Fruit fly (Drosophila melanogaster) whole organism, embryonic: ENCODE results near the gene CG32713.

Experiments
- Atf3 ChIP-seq: fragments of 200-800 bp; sonication (Bioruptor generic); optimal IDR thresholded peaks from 3 replicates; lab custom pipeline; 2016; ENCODE audit warnings: missing biosample characterization, missing genetic modification characterization
- B-H2 ChIP-seq: fragments of 200-800 bp; sonication (Bioruptor generic); optimal IDR thresholded peaks from 2 replicates; lab custom pipeline; 2018; ENCODE audit warnings: missing biosample characterization, mild to moderate bottlenecking, missing genetic modification characterization
- Blimp-1 ChIP-seq: fragments of 200-800 bp; sonication (Bioruptor generic); optimal IDR thresholded peaks from 3 replicates; lab custom pipeline; 2018; ENCODE audit warnings: missing biosample characterization, missing genetic modification characterization, mild to moderate bottlenecking, moderate library complexity, missing genetic modification reagents
- CG13624 ChIP-seq: fragments of 200-800 bp; sonication (Bioruptor generic); optimal IDR thresholded peaks from 2 replicates; lab custom pipeline; 2016; ENCODE audit warnings: missing biosample characterization, missing genetic modification characterization
- CG14441 ChIP-seq: fragments of 200-800 bp; sonication (Bioruptor generic); IDR thresholded peaks from 2 replicates; pipeline ENCODE4 v1.3.6; 2022; ENCODE audit warnings: missing biosample characterization, missing genetic modification characterization
- CG14965 ChIP-seq: fragments of 200-800 bp; sonication (Bioruptor generic); optimal IDR thresholded peaks from 2 replicates; lab custom pipeline; 2016; ENCODE audit warnings: missing biosample characterization, missing genetic modification characterization, borderline replicate concordance
- CG15011 ChIP-seq: fragments of 200-800 bp; sonication (Bioruptor generic); optimal IDR thresholded peaks from 3 replicates; lab custom pipeline; 2018; ENCODE audit warnings: missing biosample characterization, mild to moderate bottlenecking, missing genetic modification characterization
- CG1647 ChIP-seq: fragments of 200-800 bp; sonication (Bioruptor generic); optimal IDR thresholded peaks from 3 replicates; lab custom pipeline; 2016; ENCODE audit warnings: missing biosample characterization, missing genetic modification characterization
- CG17328 ChIP-seq: fragments of 200-800 bp; sonication (Bioruptor generic); IDR thresholded peaks from 2 replicates; pipeline ENCODE4 v1.3.6; 2022; ENCODE audit warnings: missing biosample characterization, missing genetic modification characterization
- CG17385 ChIP-seq: fragments of 200-800 bp; sonication (Bioruptor generic); optimal IDR thresholded peaks from 3 replicates; lab custom pipeline; 2018; ENCODE audit warnings: missing biosample characterization, mild to moderate bottlenecking, missing genetic modification characterization
- CG17829 ChIP-seq: fragments of 200-800 bp; optimal IDR thresholded peaks from 2 replicates; lab custom pipeline; 2019; ENCODE audit warnings: missing biosample characterization, mild to moderate bottlenecking, missing genetic modification characterization, moderate library complexity
- CG2120 ChIP-seq: fragments of 200-800 bp; sonication (Bioruptor generic); optimal IDR thresholded peaks from 3 replicates; lab custom pipeline; 2016; ENCODE audit warnings: missing biosample characterization, missing genetic modification characterization
- CG2875 ChIP-seq: fragments of 200-800 bp; sonication (Bioruptor generic); optimal IDR thresholded peaks from 2 replicates; lab custom pipeline; 2017; ENCODE audit warnings: missing biosample characterization, mild to moderate bottlenecking, missing genetic modification characterization, missing genetic modification reagents
- CG31388 ChIP-seq: fragments of 200-800 bp; sonication (Bioruptor generic); optimal IDR thresholded peaks from 2 replicates; lab custom pipeline; 2016; ENCODE audit warnings: missing biosample characterization, missing genetic modification characterization
- CG3407 ChIP-seq: fragments of 200-800 bp; sonication (Bioruptor generic); optimal IDR thresholded peaks from 2 replicates; lab custom pipeline; 2018; ENCODE audit warnings: missing biosample characterization, mild to moderate bottlenecking, missing genetic modification characterization
- CG3995 ChIP-seq: fragments of 200-800 bp; sonication (Bioruptor generic); optimal IDR thresholded peaks from 3 replicates; lab custom pipeline; 2016; ENCODE audit warnings: missing biosample characterization, missing genetic modification characterization
- CG4820 ChIP-seq: fragments of 200-800 bp; sonication (Bioruptor generic); optimal IDR thresholded peaks from 3 replicates; lab custom pipeline; 2016; ENCODE audit warnings: missing biosample characterization, missing genetic modification characterization
- CG6683 ChIP-seq: fragments of 200-800 bp; sonication (Bioruptor generic); optimal IDR thresholded peaks from 2 replicates; lab custom pipeline; 2017; ENCODE audit warnings: missing biosample characterization, mild to moderate bottlenecking, missing genetic modification characterization, missing genetic modification reagents
- CG6689 ChIP-seq: fragments of 200-800 bp; sonication (Bioruptor generic); IDR thresholded peaks from 2 replicates; pipeline ENCODE4 v1.3.6; 2022; ENCODE audit warnings: missing biosample characterization, missing genetic modification characterization
- CG6765 ChIP-seq: fragments of 200-800 bp; sonication (Bioruptor generic); optimal IDR thresholded peaks from 3 replicates; lab custom pipeline; 2017; ENCODE audit warnings: missing biosample characterization, mild to moderate bottlenecking, missing genetic modification characterization
- CG6813 ChIP-seq: fragments of 200-800 bp; sonication (Bioruptor generic); optimal IDR thresholded peaks from 2 replicates; lab custom pipeline; 2017; ENCODE audit warnings: missing biosample characterization, missing genetic modification characterization, mild to moderate bottlenecking, moderate library complexity, missing genetic modification reagents
- CG7963 ChIP-seq: fragments of 200-800 bp; sonication (Bioruptor generic); IDR thresholded peaks from 3 replicates; pipeline ENCODE4 v1.3.6; 2022; ENCODE audit warnings: missing biosample characterization, missing genetic modification characterization; ENCODE audit not compliant: partially characterized antibody
- CG8478 ChIP-seq: fragments of >200 bp; optimal IDR thresholded peaks from 2 replicates; lab custom pipeline; 2018
- CG9727 ChIP-seq: fragments of 200-800 bp; sonication (Bioruptor generic); optimal IDR thresholded peaks from 3 replicates; lab custom pipeline; 2017; ENCODE audit warnings: missing biosample characterization, mild to moderate bottlenecking, missing genetic modification characterization
- Dfd ChIP-seq, 2 experiments: fragments of >200 bp; optimal IDR thresholded peaks; 2 replicates each; lab custom pipeline; 2017; ENCODE audit warnings: missing biosample characterization in 2 of 2, missing genetic modification characterization in 2 of 2
- Elba2 ChIP-seq: fragments of 200-800 bp; sonication (Bioruptor generic); optimal IDR thresholded peaks from 3 replicates; lab custom pipeline; 2016; ENCODE audit warnings: missing biosample characterization, missing genetic modification characterization
- HLH3B ChIP-seq: fragments of 200-800 bp; sonication (Bioruptor generic); IDR thresholded peaks from 2 replicates; pipeline ENCODE4 v1.3.6; 2022; ENCODE audit warnings: missing biosample characterization, missing genetic modification characterization
- Max ChIP-seq: fragments of 200-800 bp; sonication (Bioruptor generic); optimal IDR thresholded peaks from 2 replicates; lab custom pipeline; 2016; ENCODE audit warnings: missing biosample characterization, mild to moderate bottlenecking, missing genetic modification characterization
- Meics ChIP-seq: fragments of 200-800 bp; sonication (Bioruptor generic); optimal IDR thresholded peaks from 2 replicates; lab custom pipeline; 2017; ENCODE audit warnings: missing biosample characterization, mild to moderate bottlenecking, missing genetic modification characterization
- Ptx1 ChIP-seq: fragments of 200-800 bp; sonication (Bioruptor generic); IDR thresholded peaks from 2 replicates; pipeline ENCODE4 v1.3.6; 2022; ENCODE audit warnings: missing biosample characterization, missing genetic modification characterization
- Rfx ChIP-seq: fragments of 200-800 bp; sonication (Bioruptor generic); IDR thresholded peaks from 2 replicates; pipeline ENCODE4 v1.3.6; 2022; ENCODE audit warnings: missing biosample characterization, missing genetic modification characterization
- Ssrp ChIP-seq: fragments of 200-800 bp; sonication (Bioruptor generic); optimal IDR thresholded peaks from 2 replicates; lab custom pipeline; 2018; ENCODE audit warnings: missing biosample characterization, mild to moderate bottlenecking, missing genetic modification characterization, moderate library complexity
- YL-1 ChIP-seq: fragments of 200-800 bp; sonication (Bioruptor generic); optimal IDR thresholded peaks from 3 replicates; lab custom pipeline; 2017; ENCODE audit warnings: missing biosample characterization, mild to moderate bottlenecking, missing genetic modification characterization
- az2 ChIP-seq: fragments of 200-800 bp; sonication (Bioruptor generic); optimal IDR thresholded peaks from 3 replicates; lab custom pipeline; 2016; ENCODE audit warnings: missing biosample characterization, missing genetic modification characterization
- corto ChIP-seq: fragments of 200-800 bp; sonication (Bioruptor generic); optimal IDR thresholded peaks from 2 replicates; lab custom pipeline; 2016; ENCODE audit warnings: missing biosample characterization, mild to moderate bottlenecking, missing genetic modification characterization, moderate library complexity
- cwo ChIP-seq: fragments of 200-800 bp; sonication (Bioruptor generic); optimal IDR thresholded peaks from 3 replicates; lab custom pipeline; 2017; ENCODE audit warnings: missing biosample characterization, missing genetic modification characterization, mild to moderate bottlenecking, moderate library complexity, missing genetic modification reagents
- ems ChIP-seq: fragments of 200-800 bp; sonication (Bioruptor generic); optimal IDR thresholded peaks from 3 replicates; lab custom pipeline; 2016; ENCODE audit warnings: missing biosample characterization, missing genetic modification characterization
- fd96Cb ChIP-seq: fragments of 200-800 bp; sonication (Bioruptor generic); optimal IDR thresholded peaks from 2 replicates; lab custom pipeline; 2018; ENCODE audit warnings: missing biosample characterization, mild to moderate bottlenecking, missing genetic modification characterization, moderate library complexity
- insv ChIP-seq, 2 experiments: fragments of 200-800 bp; sonication (Bioruptor generic); optimal IDR thresholded peaks; 3 replicates each; lab custom pipeline; 2016 to 2018; ENCODE audit warnings: missing biosample characterization in 2 of 2, missing genetic modification characterization in 2 of 2
- kah ChIP-seq: fragments of 200-800 bp; sonication (Bioruptor generic); optimal IDR thresholded peaks from 2 replicates; lab custom pipeline; 2018; ENCODE audit warnings: missing biosample characterization, mild to moderate bottlenecking, missing genetic modification characterization
- klu ChIP-seq: fragments of 200-800 bp; sonication (Bioruptor generic); IDR thresholded peaks from 2 replicates; pipeline ENCODE4 v1.3.6; 2022; ENCODE audit warnings: missing biosample characterization, missing genetic modification characterization
- lilli ChIP-seq: fragments of 200-800 bp; sonication (Bioruptor generic); optimal IDR thresholded peaks from 3 replicates; lab custom pipeline; 2016; ENCODE audit warnings: missing biosample characterization, missing genetic modification characterization
- lov ChIP-seq, 2 experiments: fragments of 200-800 bp in 1 of 2; fragments of >200 bp in 1 of 2; sonication (Bioruptor generic) in 1 of 2; IDR thresholded peaks in 1 of 2; optimal IDR thresholded peaks in 1 of 2; 2 replicates in 1 of 2; 3 replicates in 1 of 2; pipeline versions ENCODE4 v1.3.6 to Lab custom; 2017 to 2022; ENCODE audit warnings: missing biosample characterization in 1 of 2, missing genetic modification characterization in 1 of 2
- nmo ChIP-seq: fragments of 200-800 bp; sonication (Bioruptor generic); optimal IDR thresholded peaks from 2 replicates; lab custom pipeline; 2018; ENCODE audit warnings: missing biosample characterization, mild to moderate bottlenecking, missing genetic modification characterization, moderate library complexity
- odd ChIP-seq: fragments of 200-800 bp; sonication (Bioruptor generic); optimal IDR thresholded peaks from 2 replicates; lab custom pipeline; 2017; ENCODE audit warnings: missing biosample characterization, mild to moderate bottlenecking, missing genetic modification characterization
- org-1 ChIP-seq: fragments of 200-800 bp; sonication (Bioruptor generic); optimal IDR thresholded peaks from 2 replicates; lab custom pipeline; 2017; ENCODE audit warnings: missing biosample characterization, missing genetic modification characterization
- row ChIP-seq: fragments of 200-800 bp; sonication (Bioruptor generic); IDR thresholded peaks from 3 replicates; pipeline ENCODE4 v1.3.6; 2022; ENCODE audit warnings: missing biosample characterization, missing genetic modification characterization
- slou ChIP-seq: fragments of 200-800 bp; sonication (Bioruptor generic); optimal IDR thresholded peaks from 3 replicates; lab custom pipeline; 2016; ENCODE audit warnings: missing biosample characterization, missing genetic modification characterization
- ssp ChIP-seq: fragments of 200-800 bp; sonication (Bioruptor generic); IDR thresholded peaks from 2 replicates; pipeline ENCODE4 v1.3.6; 2022; ENCODE audit warnings: missing biosample characterization, missing genetic modification characterization
- wor ChIP-seq: fragments of 200-800 bp; sonication (Bioruptor generic); IDR thresholded peaks from 2 replicates; pipeline ENCODE4 v1.3.6; 2022; ENCODE audit warnings: missing biosample characterization, missing genetic modification characterization

Gene CG32713

DNA sequence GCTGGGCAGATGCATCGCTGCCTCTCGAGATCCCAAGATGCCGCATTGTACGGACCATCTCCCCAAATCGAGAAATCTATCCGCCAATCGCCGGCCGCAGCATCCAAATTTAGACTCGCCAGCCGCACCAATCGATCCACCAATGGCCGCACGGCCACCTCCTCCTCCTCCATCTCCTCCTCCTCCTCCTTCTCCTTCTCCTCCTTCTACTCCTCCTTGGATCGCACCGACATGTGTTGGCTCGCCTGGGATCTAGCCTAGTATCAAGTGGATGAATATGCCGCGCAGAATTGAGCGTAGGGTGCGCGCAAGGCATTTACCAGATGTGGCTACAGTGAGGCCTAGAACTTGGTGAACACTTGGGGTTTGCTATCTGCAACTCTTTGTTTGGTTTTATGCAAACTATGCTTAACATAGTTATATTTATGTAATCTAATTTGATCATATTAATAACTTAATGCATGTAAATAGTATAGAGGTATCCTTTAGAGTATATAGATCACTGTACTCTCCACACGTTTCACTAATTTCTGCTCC lies 2.3 kb downstream of the CG32713 start, which contains the start of gene org-1 (continued):
- TF ChIP-seq slou (GFP tag; lab: Kevin White, UChicago), result peak; percentile 79
- peak; percentile 21 for TF ChIP-seq Elba2 (GFP tag; lab: Kevin White, UChicago)
- peak; percentile 95 for TF ChIP-seq wor
- peak; percentile 98 for TF ChIP-seq CG14441 (GFP tag; lab: Robert Waterston, UW)
- TF ChIP-seq Meics, result peak; percentile 88
- TF ChIP-seq Rfx (GFP tag; lab: Robert Waterston, UW), result peak; percentile 97
- peak; percentile 80 for TF ChIP-seq Max
- peak; percentile 92 for TF ChIP-seq CG2875 (GFP tag; lab: Kevin White, UChicago)
- peak; percentile 94 for TF ChIP-seq klu (GFP tag; lab: Robert Waterston, UW)
- peak; percentile 97 for TF ChIP-seq CG17829 (tag; lab: Kevin White, UChicago)
- peak; percentile 93 for TF ChIP-seq CG3407 (GFP tag; lab: Kevin White, UChicago)
- peak; percentile 84 for TF ChIP-seq B-H2 (GFP tag; lab: Kevin White, UChicago)
- peak; percentile 94 for TF ChIP-seq Blimp-1 (GFP tag; lab: Kevin White, UChicago)
- TF ChIP-seq CG6683, result peak; percentile 73
- TF ChIP-seq CG17385 (GFP tag; lab: Kevin White, UChicago), result peak; percentile 90
- TF ChIP-seq lilli (GFP tag; lab: Kevin White, UChicago), result peak; percentile 88
- TF ChIP-seq CG6813 (GFP tag; lab: Kevin White, UChicago), result peak; percentile 91
- peak; percentile 86 for TF ChIP-seq Atf3 (GFP tag; lab: Kevin White, UChicago)
- peak; percentile 34 for TF ChIP-seq CG3995
- peak; percentile 82 for TF ChIP-seq cwo (GFP tag; lab: Kevin White, UChicago)
- TF ChIP-seq YL-1, result peak; percentile 77
- TF ChIP-seq corto (GFP tag; lab: Kevin White, UChicago), result no peak
- peak; percentile 71 for TF ChIP-seq CG1647 (GFP tag; lab: Kevin White, UChicago)
- TF ChIP-seq nmo (GFP tag; lab: Kevin White, UChicago), result peak; percentile 97
- TF ChIP-seq kah (GFP tag; lab: Kevin White, UChicago), result peak; percentile 84
- peak; percentile 96 for TF ChIP-seq CG4820 (GFP tag; lab: Kevin White, UChicago)
- TF ChIP-seq ems (GFP tag; lab: Kevin White, UChicago), result peak; percentile 79
- TF ChIP-seq ssp (GFP tag; lab: Robert Waterston, UW), result peak; percentile 93
- no peak for TF ChIP-seq Dfd (GFP tag; optimal IDR thresholded peaks at IDR 0.05; lab: Kevin White, UChicago)
- TF ChIP-seq CG13624, result peak; percentile 73
- no peak for TF ChIP-seq lov (optimal IDR thresholded peaks at IDR 0.05; lab: Kevin White, UChicago)
- TF ChIP-seq lov (GFP tag; IDR thresholded peaks at IDR 0.05; lab: Robert Waterston, UW), result peak; percentile 99
- TF ChIP-seq CG31388 (GFP tag; lab: Kevin White, UChicago), result peak; percentile 91
- TF ChIP-seq row (GFP tag; lab: Robert Waterston, UW), result peak; percentile 99
- TF ChIP-seq CG17328, result peak; percentile 98
- TF ChIP-seq insv (GFP tag; optimal IDR thresholded peaks at IDR 0.05; lab: Kevin White, UChicago), result peak in 1 of 2 experiments; percentile 50
- peak; percentile 97 for TF ChIP-seq fd96Cb (tag; lab: Kevin White, UChicago)
- peak; percentile 96 for TF ChIP-seq Ssrp (tag; lab: Kevin White, UChicago)
- no peak for TF ChIP-seq CG7963 (GFP tag; lab: Robert Waterston, UW)
- TF ChIP-seq CG6689 (GFP tag; lab: Robert Waterston, UW), result peak; percentile 98
- peak; percentile 73 for TF ChIP-seq CG6765 (GFP tag; lab: Kevin White, UChicago)
- peak; percentile 86 for TF ChIP-seq CG15011
- TF ChIP-seq CG14965 (GFP tag; lab: Kevin White, UChicago), result no peak
- TF ChIP-seq CG9727 (GFP tag; lab: Kevin White, UChicago), result peak; percentile 97
- no peak for TF ChIP-seq CG8478
- peak; percentile 98 for TF ChIP-seq HLH3B (GFP tag; lab: Robert Waterston, UW)
- TF ChIP-seq odd, result peak; percentile 80
- TF ChIP-seq Ptx1 (GFP tag; lab: Robert Waterston, UW), result peak; percentile 99
- TF ChIP-seq az2 (GFP tag; lab: Kevin White, UChicago), result peak; percentile 95
- TF ChIP-seq org-1, result peak; percentile 92
- peak; percentile 86 for TF ChIP-seq CG2120 (GFP tag; lab: Kevin White, UChicago)
